Fruit fly (Drosophila melanogaster): ENCODE data around the gene RpL17.

RpL17 gene

dm6 chrX:6756175-6756718 is 12.2 kb upstream of the RpL17 start, which contains the start of gene sov (continued):
- TF ChIP-seq CG4854 (GFP tag; optimal IDR thresholded peaks at IDR 0.05) (no peak), pnt (GFP tag; optimal IDR thresholded peaks at IDR 0.05) (no peak), Hmx (GFP tag; optimal IDR thresholded peaks at IDR 0.05) (no peak), CG7745 (tag; optimal IDR thresholded peaks at IDR 0.05) (no peak), CG10959 (GFP tag; IDR thresholded peaks at IDR 0.05) (no peak), Six4 (GFP tag; optimal IDR thresholded peaks at IDR 0.05) (no peak), sug (tag; optimal IDR thresholded peaks at IDR 0.05) (no peak), shn (GFP tag; optimal IDR thresholded peaks at IDR 0.05) (no peak), CG33213 (GFP tag; optimal IDR thresholded peaks at IDR 0.05) (peak; percentile 85), CG4404 (GFP tag; IDR thresholded peaks at IDR 0.05) (no peak), CG10462 (GFP tag; optimal IDR thresholded peaks at IDR 0.05) (no peak), CG32772 (GFP tag; IDR thresholded peaks at IDR 0.05) (no peak), CG12659 (GFP tag; optimal IDR thresholded peaks at IDR 0.05) (peak; percentile 53), CG7556 (GFP tag; optimal IDR thresholded peaks at IDR 0.05) (no peak), Sry-δ (GFP tag; optimal IDR thresholded peaks at IDR 0.05) (peak; percentile 80)

DNA sequence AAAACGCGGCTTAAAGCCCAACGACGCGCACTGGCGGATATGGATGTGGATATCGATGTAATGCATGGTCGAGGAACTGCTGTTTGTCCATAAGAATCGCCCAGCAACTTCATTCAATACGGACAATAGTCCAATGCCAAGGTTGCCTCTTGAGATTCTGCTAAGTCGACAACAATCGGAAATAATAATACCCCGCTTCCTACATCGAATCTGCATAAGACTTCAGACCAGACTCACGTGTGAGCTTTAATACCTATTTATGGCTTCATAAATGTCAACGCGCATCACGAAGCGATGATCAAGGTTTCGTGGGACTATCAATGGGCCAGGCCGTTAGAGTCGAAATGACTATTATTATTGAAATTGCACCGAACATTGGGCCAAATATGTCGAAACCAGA is 7.9 kb upstream of the RpL17 start:
- TF ChIP-seq chinmo (GFP tag; IDR thresholded peaks at IDR 0.05; ENCODE audit: partially characterized antibody) (0 out of 4 replicates have a peak, but pooled peaks have one; percentile 43), Optix (GFP tag; IDR thresholded peaks at IDR 0.05) (no peak), CG9437 (GFP tag; optimal IDR thresholded peaks at IDR 0.05) (no peak), CG17186 (GFP tag; optimal IDR thresholded peaks at IDR 0.05) (no peak), CG8765 (GFP tag; IDR thresholded peaks at IDR 0.05) (no peak), nau (GFP tag; optimal IDR thresholded peaks at IDR 0.05) (no peak), toy (GFP tag; IDR thresholded peaks at IDR 0.05) (no peak), CG10979 (tag; optimal IDR thresholded peaks at IDR 0.05) (no peak), CG15696 (tag; optimal IDR thresholded peaks at IDR 0.05) (no peak), Dref (GFP tag; IDR thresholded peaks at IDR 0.05) (no peak), Eip74EF (GFP tag; optimal IDR thresholded peaks at IDR 0.05) (peak in 1 of 2 experiments; percentile 75), jumu (GFP tag; optimal IDR thresholded peaks at IDR 0.05) (no peak), knrl (GFP tag; IDR thresholded peaks at IDR 0.05; ENCODE audit: partially characterized antibody) (no peak), gcm2 (GFP tag; optimal IDR thresholded peaks at IDR 0.05) (no peak), CG15479 (GFP tag; optimal IDR thresholded peaks at IDR 0.05) (no peak), abd-A (tag; optimal IDR thresholded peaks at IDR 0.05) (peak; percentile 45), cwo (GFP tag; optimal IDR thresholded peaks at IDR 0.05) (peak; percentile 48), Hsf (GFP tag; optimal IDR thresholded peaks at IDR 0.05) (no peak), CG5953 (GFP tag; IDR thresholded peaks at IDR 0.05) (no peak), CG11504 (tag; optimal IDR thresholded peaks at IDR 0.05) (no peak), CG7556 (GFP tag; optimal IDR thresholded peaks at IDR 0.05) (no peak), psq (GFP tag; optimal IDR thresholded peaks at IDR 0.05) (no peak), oc (tag; optimal IDR thresholded peaks at IDR 0.05) (peak; percentile 85), Doc3 (GFP tag; IDR thresholded peaks at IDR 0.05; ENCODE audit: partially characterized antibody) (no peak), CG17385 (GFP tag; optimal IDR thresholded peaks at IDR 0.05) (no peak), Six4 (GFP tag; optimal IDR thresholded peaks at IDR 0.05) (no peak), Med (GFP tag) (no peak), CG6813 (GFP tag; optimal IDR thresholded peaks at IDR 0.05) (no peak), az2 (GFP tag; optimal IDR thresholded peaks at IDR 0.05) (no peak)

All from whole organism, embryonic.